Fruit fly (Drosophila melanogaster) whole organism, embryonic: Measurements from ENCODE around the gene rho-4.
A peak's percentile ranks its signal among the peaks of the same experiment; 100 is the strongest.

Source experiments
- Ada2b ChIP-seq: fragments of 200-800 bp; sonication (Bioruptor generic); IDR thresholded peaks from 2 replicates; pipeline ENCODE4 v1.3.6; 2022; ENCODE audit warnings: missing biosample characterization, missing genetic modification characterization
- Atf3 ChIP-seq: fragments of 200-800 bp; sonication (Bioruptor generic); optimal IDR thresholded peaks from 3 replicates; lab custom pipeline; 2016; ENCODE audit warnings: missing biosample characterization, missing genetic modification characterization
- Awh ChIP-seq: fragments of 200-800 bp; sonication (Bioruptor generic); IDR thresholded peaks from 2 replicates; pipeline ENCODE4, ENCODE4 v1.3.6; 2022; ENCODE audit warnings: missing biosample characterization, missing genetic modification characterization
- B-H2 ChIP-seq: fragments of 200-800 bp; sonication (Bioruptor generic); optimal IDR thresholded peaks from 2 replicates; lab custom pipeline; 2018; ENCODE audit warnings: missing biosample characterization, mild to moderate bottlenecking, missing genetic modification characterization
- CG10267 ChIP-seq: fragments of 200-800 bp; sonication (Bioruptor generic); optimal IDR thresholded peaks from 2 replicates; lab custom pipeline; 2018; ENCODE audit warnings: missing biosample characterization, mild to moderate bottlenecking, missing genetic modification characterization, moderate library complexity
- CG10543 ChIP-seq: fragments of 200-800 bp; sonication (Bioruptor generic); optimal IDR thresholded peaks from 3 replicates; lab custom pipeline; 2017; ENCODE audit warnings: missing biosample characterization, mild to moderate bottlenecking, missing genetic modification characterization, moderate library complexity
- CG11695 ChIP-seq: fragments of 200-800 bp; sonication (Bioruptor generic); IDR thresholded peaks from 3 replicates; pipeline ENCODE4 v1.3.6; 2022; ENCODE audit warnings: missing biosample characterization, missing genetic modification characterization
- CG12659 ChIP-seq: fragments of 200-800 bp; sonication (Bioruptor generic); optimal IDR thresholded peaks from 3 replicates; lab custom pipeline; 2017; ENCODE audit warnings: mild to moderate bottlenecking, missing biosample characterization, missing genetic modification reagents, missing genetic modification characterization
- CG12769 ChIP-seq: fragments of 200-800 bp; sonication (Bioruptor generic); optimal IDR thresholded peaks from 2 replicates; lab custom pipeline; 2019; ENCODE audit warnings: missing biosample characterization, mild to moderate bottlenecking, missing genetic modification characterization, moderate library complexity
- CG13287 ChIP-seq: fragments of 200-800 bp; sonication (Bioruptor generic); IDR thresholded peaks from 2 replicates; pipeline ENCODE4 v1.3.6; 2022; ENCODE audit warnings: missing biosample characterization, missing genetic modification characterization; ENCODE audit not compliant: partially characterized antibody
- CG1529 ChIP-seq: fragments of 200-800 bp; sonication (Bioruptor generic); optimal IDR thresholded peaks from 3 replicates; lab custom pipeline; 2018; ENCODE audit warnings: missing biosample characterization, missing genetic modification characterization
- CG16863 ChIP-seq: fragments of 200-800 bp; sonication (Bioruptor generic); optimal IDR thresholded peaks from 3 replicates; lab custom pipeline; 2016; ENCODE audit warnings: missing biosample characterization, missing genetic modification characterization
- CG17385 ChIP-seq: fragments of 200-800 bp; sonication (Bioruptor generic); optimal IDR thresholded peaks from 3 replicates; lab custom pipeline; 2018; ENCODE audit warnings: missing biosample characterization, mild to moderate bottlenecking, missing genetic modification characterization
- CG17568 ChIP-seq: fragments of 200-800 bp; sonication (Bioruptor generic); optimal IDR thresholded peaks from 2 replicates; lab custom pipeline; 2018; ENCODE audit warnings: missing biosample characterization, mild to moderate bottlenecking, missing genetic modification characterization, moderate library complexity
- CG31365 ChIP-seq: fragments of 200-800 bp; sonication (Bioruptor generic); optimal IDR thresholded peaks from 2 replicates; lab custom pipeline; 2018; ENCODE audit warnings: missing biosample characterization, mild to moderate bottlenecking, missing genetic modification characterization
- CG34224 ChIP-seq: fragments of 200-800 bp; sonication (Bioruptor generic); IDR thresholded peaks from 3 replicates; pipeline ENCODE4 v1.3.6; 2022; ENCODE audit warnings: missing biosample characterization, missing genetic modification characterization; ENCODE audit not compliant: partially characterized antibody
- CG6272 ChIP-seq: fragments of 200-800 bp; sonication (Bioruptor generic); IDR thresholded peaks from 2 replicates; pipeline ENCODE4 v1.3.6; 2022; ENCODE audit warnings: missing biosample characterization, missing genetic modification characterization
- CG6765 ChIP-seq: fragments of 200-800 bp; sonication (Bioruptor generic); optimal IDR thresholded peaks from 3 replicates; lab custom pipeline; 2017; ENCODE audit warnings: missing biosample characterization, mild to moderate bottlenecking, missing genetic modification characterization
- CG7357 ChIP-seq: fragments of 200-800 bp; sonication (Bioruptor generic); IDR thresholded peaks from 3 replicates; pipeline ENCODE4 v1.3.6; 2022; ENCODE audit warnings: missing biosample characterization, missing genetic modification characterization
- CG9817 ChIP-seq: fragments of 200-800 bp; sonication (Bioruptor generic); optimal IDR thresholded peaks from 2 replicates; lab custom pipeline; 2018; ENCODE audit warnings: missing biosample characterization, mild to moderate bottlenecking, missing genetic modification characterization, moderate library complexity
- CTCF ChIP-seq: fragments of 200-800 bp; sonication (Bioruptor generic); optimal IDR thresholded peaks from 2 replicates; lab custom pipeline; 2017; ENCODE audit warnings: missing biosample characterization, mild to moderate bottlenecking, missing genetic modification characterization, moderate library complexity
- CrebB ChIP-seq: fragments of 200-800 bp; sonication (Bioruptor generic); optimal IDR thresholded peaks from 3 replicates; lab custom pipeline; 2018; ENCODE audit warnings: missing biosample characterization, mild to moderate bottlenecking, missing genetic modification characterization
- E2f2 ChIP-seq: fragments of 200-800 bp; sonication (Bioruptor generic); IDR thresholded peaks from 2 replicates; pipeline ENCODE4 v1.3.6; 2022; ENCODE audit warnings: missing biosample characterization, missing genetic modification characterization
- Fer3 ChIP-seq: fragments of 200-800 bp; sonication (Bioruptor generic); optimal IDR thresholded peaks from 2 replicates; lab custom pipeline; 2018; ENCODE audit warnings: missing biosample characterization, mild to moderate bottlenecking, missing genetic modification characterization, moderate library complexity
- Gug ChIP-seq: fragments of 200-800 bp; sonication (Bioruptor generic); IDR thresholded peaks from 4 replicates; pipeline ENCODE4 v1.3.6; 2022; ENCODE audit warnings: missing biosample characterization, missing genetic modification characterization
- Lim3 ChIP-seq: fragments of 200-800 bp; sonication (Bioruptor generic); IDR thresholded peaks from 2 replicates; pipeline ENCODE4 v1.3.6; 2022; ENCODE audit warnings: missing biosample characterization, missing genetic modification characterization
- Myb ChIP-seq: fragments of 200-800 bp; sonication (Bioruptor generic); optimal IDR thresholded peaks from 2 replicates; lab custom pipeline; 2016; ENCODE audit warnings: missing biosample characterization, missing genetic modification characterization
- Opbp ChIP-seq: fragments of 200-800 bp; sonication (Bioruptor generic); IDR thresholded peaks from 3 replicates; pipeline ENCODE4 v1.3.6; 2022; ENCODE audit warnings: missing biosample characterization, missing genetic modification characterization; ENCODE audit not compliant: partially characterized antibody
- Sry-β ChIP-seq: fragments of 200-800 bp; sonication (Bioruptor generic); optimal IDR thresholded peaks from 2 replicates; lab custom pipeline; 2018; ENCODE audit warnings: missing biosample characterization, mild to moderate bottlenecking, missing genetic modification characterization, moderate library complexity
- Stat92E ChIP-seq, 3 experiments: fragments of >200 bp in 2 of 3; fragments of 200-800 bp in 1 of 3; sonication (Bioruptor generic) in 1 of 3; optimal IDR thresholded peaks; 2 replicates each; lab custom pipeline; 2017 to 2019; ENCODE audit warnings: missing biosample characterization in 3 of 3, missing genetic modification characterization in 3 of 3, mild to moderate bottlenecking in 1 of 3, moderate library complexity in 1 of 3
- Trl ChIP-seq, 3 experiments: fragments of >200 bp in 2 of 3; fragments of 200-800 bp in 1 of 3; sonication (Bioruptor generic) in 1 of 3; optimal IDR thresholded peaks; 2 replicates in 1 of 3; 3 replicates in 2 of 3; lab custom pipeline; 2016 to 2017; ENCODE audit warnings: missing biosample characterization in 1 of 3, missing genetic modification characterization in 1 of 3
- ash1 ChIP-seq: fragments of 200-800 bp; sonication (Bioruptor generic); optimal IDR thresholded peaks from 2 replicates; lab custom pipeline; 2018; ENCODE audit warnings: missing biosample characterization, mild to moderate bottlenecking, missing genetic modification characterization
- corto ChIP-seq: fragments of 200-800 bp; sonication (Bioruptor generic); optimal IDR thresholded peaks from 2 replicates; lab custom pipeline; 2016; ENCODE audit warnings: missing biosample characterization, mild to moderate bottlenecking, missing genetic modification characterization, moderate library complexity
- da ChIP-seq: fragments of 200-800 bp; sonication (Bioruptor generic); optimal IDR thresholded peaks from 2 replicates; lab custom pipeline; 2016; ENCODE audit warnings: missing biosample characterization, missing genetic modification characterization
- en ChIP-seq: fragments of 200-800 bp; sonication (Bioruptor generic); optimal IDR thresholded peaks from 2 replicates; lab custom pipeline; 2016; ENCODE audit warnings: missing biosample characterization, missing genetic modification characterization
- esg ChIP-seq: fragments of 200-800 bp; sonication (Bioruptor generic); conservative IDR thresholded peaks from 2 replicates; pipeline ENCODE4 v1.3.6; 2022; ENCODE audit warnings: missing biosample characterization, missing genetic modification characterization
- eve ChIP-seq, 2 experiments: fragments of >200 bp; optimal IDR thresholded peaks; 2 replicates each; lab custom pipeline; 2017; ENCODE audit warnings: missing biosample characterization in 2 of 2, missing genetic modification characterization in 2 of 2
- fd64A ChIP-seq: fragments of 200-800 bp; sonication (Bioruptor generic); optimal IDR thresholded peaks from 3 replicates; lab custom pipeline; 2018; ENCODE audit warnings: missing biosample characterization, mild to moderate bottlenecking, missing genetic modification characterization
- gsb ChIP-seq: fragments of 200-800 bp; sonication (Bioruptor generic); IDR thresholded peaks from 2 replicates; pipeline ENCODE4 v1.3.6; 2022; ENCODE audit warnings: missing biosample characterization, missing genetic modification characterization
- gsb-n ChIP-seq: fragments of 200-800 bp; sonication (Bioruptor generic); optimal IDR thresholded peaks from 3 replicates; lab custom pipeline; 2018; ENCODE audit warnings: missing biosample characterization, mild to moderate bottlenecking, missing genetic modification characterization
- hb ChIP-seq: fragments of 200-800 bp; sonication (Bioruptor generic); IDR thresholded peaks from 3 replicates; pipeline ENCODE4 v1.3.6; 2022; ENCODE audit warnings: missing biosample characterization, missing genetic modification characterization; ENCODE audit not compliant: partially characterized antibody
- mam ChIP-seq: fragments of 200-800 bp; sonication (Bioruptor generic); optimal IDR thresholded peaks from 3 replicates; lab custom pipeline; 2016; ENCODE audit warnings: missing biosample characterization, missing genetic modification characterization
- ro ChIP-seq: fragments of 200-800 bp; sonication (Bioruptor generic); IDR thresholded peaks from 2 replicates; pipeline ENCODE4 v1.3.6; 2022; ENCODE audit warnings: missing biosample characterization, missing genetic modification characterization
- schlank ChIP-seq: fragments of 200-800 bp; sonication (Bioruptor generic); optimal IDR thresholded peaks from 2 replicates; lab custom pipeline; 2018; ENCODE audit warnings: missing biosample characterization, mild to moderate bottlenecking, missing genetic modification characterization
- scrt ChIP-seq: fragments of 200-800 bp; sonication (Bioruptor generic); optimal IDR thresholded peaks from 2 replicates; lab custom pipeline; 2018; ENCODE audit warnings: missing biosample characterization, mild to moderate bottlenecking, missing genetic modification characterization, moderate library complexity
- sens ChIP-seq: fragments of 200-800 bp; sonication (Bioruptor generic); peaks from one replicate; lab custom pipeline; 2016; ENCODE audit warnings: missing biosample characterization, missing genetic modification characterization
- sens-2 ChIP-seq: fragments of 200-800 bp; sonication (Bioruptor generic); IDR thresholded peaks from 2 replicates; pipeline ENCODE4 v1.3.6; 2022; ENCODE audit warnings: missing biosample characterization, missing genetic modification characterization
- stc ChIP-seq: fragments of 200-800 bp; sonication (Bioruptor generic); IDR thresholded peaks from 2 replicates; pipeline ENCODE4 v1.3.6; 2022; ENCODE audit warnings: missing biosample characterization, missing genetic modification characterization
- trem ChIP-seq: fragments of 200-800 bp; optimal IDR thresholded peaks from 3 replicates; lab custom pipeline; 2019; ENCODE audit warnings: missing biosample characterization, mild to moderate bottlenecking, missing genetic modification characterization, moderate library complexity
- tup ChIP-seq: fragments of 200-800 bp; sonication (Bioruptor generic); optimal IDR thresholded peaks from 2 replicates; lab custom pipeline; 2016; ENCODE audit warnings: missing biosample characterization, mild to moderate bottlenecking, missing genetic modification characterization, moderate library complexity
- vfl ChIP-seq: fragments of 200-800 bp; sonication (Bioruptor generic); optimal IDR thresholded peaks from 2 replicates; lab custom pipeline; 2016; ENCODE audit warnings: missing biosample characterization, missing genetic modification characterization
- vnd ChIP-seq: fragments of 200-800 bp; sonication (Bioruptor generic); IDR thresholded peaks from 3 replicates; pipeline ENCODE4 v1.3.6; 2022; ENCODE audit warnings: missing biosample characterization, missing genetic modification characterization; ENCODE audit not compliant: partially characterized antibody

The rho-4 gene

dm6 chrX:11578841-11579240 lies 20.8 kb upstream of the rho-4 start (continued):
- no peak for TF ChIP-seq CG12769
- no peak for TF ChIP-seq Atf3 (GFP tag; lab: Kevin White, UChicago)
- no peak for TF ChIP-seq ash1 (GFP tag; lab: Kevin White, UChicago)
- TF ChIP-seq Trl (optimal IDR thresholded peaks at IDR 0.05; lab: Kevin White, UChicago) = no peak
- TF ChIP-seq Trl (GFP tag; optimal IDR thresholded peaks at IDR 0.05; lab: Kevin White, UChicago) = no peak
- no peak for TF ChIP-seq schlank (tag; lab: Kevin White, UChicago)
- TF ChIP-seq CG16863 (GFP tag; lab: Kevin White, UChicago) = no peak
- TF ChIP-seq CG10267 (tag; lab: Kevin White, UChicago) = peak; percentile 41
- TF ChIP-seq en (GFP tag; lab: Kevin White, UChicago) = no peak
- no peak for TF ChIP-seq Awh (GFP tag; lab: Robert Waterston, UW)
- TF ChIP-seq Myb (GFP tag; lab: Kevin White, UChicago) = peak; percentile 17
- peak; percentile 77 for TF ChIP-seq CG13287 (GFP tag; lab: Robert Waterston, UW)
- TF ChIP-seq trem (tag; lab: Kevin White, UChicago) = peak; percentile 43
- TF ChIP-seq hb (GFP tag; lab: Robert Waterston, UW) = no peak
- TF ChIP-seq vnd (GFP tag; lab: Robert Waterston, UW) = no peak
- TF ChIP-seq CG12659 = peak; percentile 50
- no peak for TF ChIP-seq corto (GFP tag; lab: Kevin White, UChicago)
- TF ChIP-seq ro (GFP tag; lab: Robert Waterston, UW) = no peak
- no peak for TF ChIP-seq scrt (GFP tag; lab: Kevin White, UChicago)
- no peak for TF ChIP-seq Ada2b (GFP tag; lab: Robert Waterston, UW)
- TF ChIP-seq mam (GFP tag; lab: Kevin White, UChicago) = no peak
- no peak for TF ChIP-seq stc
- TF ChIP-seq sens (GFP tag; lab: Kevin White, UChicago) = no peak
- peak; percentile 63 for TF ChIP-seq CG34224 (GFP tag; lab: Robert Waterston, UW)
- TF ChIP-seq CTCF (GFP tag; lab: Kevin White, UChicago) = peak; percentile 7
- TF ChIP-seq CG17385 = no peak
- no peak for TF ChIP-seq CG1529
- TF ChIP-seq B-H2 (GFP tag; lab: Kevin White, UChicago) = no peak
- no peak for TF ChIP-seq CG6272 (GFP tag; lab: Robert Waterston, UW)
- TF ChIP-seq vfl = no peak
- no peak for TF ChIP-seq Gug
- TF ChIP-seq sens-2 = no peak
- TF ChIP-seq CG31365 = no peak
- TF ChIP-seq esg (GFP tag; lab: Robert Waterston, UW) = no peak
- TF ChIP-seq Lim3 (GFP tag; lab: Robert Waterston, UW) = no peak
- peak; percentile 53; the same call in 1 of the 2 replicates for TF ChIP-seq E2f2 (GFP tag; lab: Robert Waterston, UW)
- TF ChIP-seq CG10543 (GFP tag; lab: Kevin White, UChicago) = no peak
- no peak for TF ChIP-seq eve (GFP tag; optimal IDR thresholded peaks at IDR 0.05; lab: Kevin White, UChicago)
- no peak for TF ChIP-seq CrebB (tag; lab: Kevin White, UChicago)
- TF ChIP-seq da (GFP tag; lab: Kevin White, UChicago) = no peak
- TF ChIP-seq gsb-n = no peak
- peak; percentile 36; the same call in 1 of the 3 replicates for TF ChIP-seq Opbp (GFP tag; lab: Robert Waterston, UW)
- TF ChIP-seq CG6765 = no peak
- TF ChIP-seq CG9817 (tag; lab: Kevin White, UChicago) = no peak
- no peak for TF ChIP-seq gsb (GFP tag; lab: Robert Waterston, UW)
- TF ChIP-seq Fer3 (tag; lab: Kevin White, UChicago) = no peak
- TF ChIP-seq Sry-β = peak; percentile 41
- TF ChIP-seq CG7357 = no peak
- TF ChIP-seq tup (GFP tag; lab: Kevin White, UChicago) = no peak
- no peak for TF ChIP-seq Stat92E (GFP tag; optimal IDR thresholded peaks at IDR 0.05; lab: Kevin White, UChicago)
- no peak for TF ChIP-seq CG17568 (GFP tag; lab: Kevin White, UChicago)
- no peak for TF ChIP-seq fd64A (GFP tag; lab: Kevin White, UChicago)
- no peak for TF ChIP-seq CG11695
